Worm (Caenorhabditis elegans): ENCODE results near the gene fbxc-52.

ce11 chrII:3724175-3724715 lies 7.2 kb downstream of the fbxc-52 start, which contains the start of gene C46E10.1:
- no peak for TF ChIP-seq sea-2 (GFP tag; IDR thresholded peaks at IDR 0.05)
- no peak for TF ChIP-seq tlf-1 (GFP tag; optimal IDR thresholded peaks at IDR 0.05)
- TF ChIP-seq nhr-90 (tag; optimal IDR thresholded peaks at IDR 0.05): no peak
- no peak for TF ChIP-seq T07F8.4 (tag; optimal IDR thresholded peaks at IDR 0.05)
- TF ChIP-seq hlh-26 (GFP tag; conservative IDR thresholded peaks at IDR 0.05): no peak
- no peak for TF ChIP-seq K12H6.12 (tag; optimal IDR thresholded peaks at IDR 0.05)
- TF ChIP-seq attf-6 (GFP tag; IDR thresholded peaks at IDR 0.05): no peak
- no peak for TF ChIP-seq die-1 (tag; optimal IDR thresholded peaks at IDR 0.05)
- no peak for TF ChIP-seq nfya-2 (GFP tag; IDR thresholded peaks at IDR 0.05)

Data from whole organism, young adult.